Fruit fly (Drosophila melanogaster): Measurements from ENCODE around the gene CG15478.

The CG15478 gene

dm6 chrX:7708942-7709707, 8.6 kb downstream of the CG15478 start, which contains the start of gene CHES-1-like (continued):
- TF ChIP-seq CG9609 (GFP tag; optimal IDR thresholded peaks at IDR 0.05) = peak; percentile 89
- peak; percentile 78; the same call in 2 of the 3 replicates for TF ChIP-seq H15 (GFP tag; IDR thresholded peaks at IDR 0.05)
- TF ChIP-seq ttk (GFP tag; IDR thresholded peaks at IDR 0.05) = peak; percentile 82
- TF ChIP-seq vfl (GFP tag; optimal IDR thresholded peaks at IDR 0.05) = peak; percentile 80
- TF ChIP-seq z (GFP tag; IDR thresholded peaks at IDR 0.05) = no peak
- TF ChIP-seq Dp (GFP tag; optimal IDR thresholded peaks at IDR 0.05) = no peak
- peak; percentile 91 for TF ChIP-seq nau (GFP tag; optimal IDR thresholded peaks at IDR 0.05)
- TF ChIP-seq Dref (GFP tag; IDR thresholded peaks at IDR 0.05) = no peak
- peak; percentile 95 for TF ChIP-seq CG30403 (GFP tag; optimal IDR thresholded peaks at IDR 0.05)
- peak; percentile 80 for TF ChIP-seq CG6765 (GFP tag; optimal IDR thresholded peaks at IDR 0.05)
- TF ChIP-seq CG33557 (GFP tag; optimal IDR thresholded peaks at IDR 0.05) = peak; percentile 71
- peak; percentile 87 for TF ChIP-seq Chrac-16 (GFP tag; optimal IDR thresholded peaks at IDR 0.05)
- peak; percentile 59 for TF ChIP-seq Fer2 (tag; optimal IDR thresholded peaks at IDR 0.05)

DNA sequence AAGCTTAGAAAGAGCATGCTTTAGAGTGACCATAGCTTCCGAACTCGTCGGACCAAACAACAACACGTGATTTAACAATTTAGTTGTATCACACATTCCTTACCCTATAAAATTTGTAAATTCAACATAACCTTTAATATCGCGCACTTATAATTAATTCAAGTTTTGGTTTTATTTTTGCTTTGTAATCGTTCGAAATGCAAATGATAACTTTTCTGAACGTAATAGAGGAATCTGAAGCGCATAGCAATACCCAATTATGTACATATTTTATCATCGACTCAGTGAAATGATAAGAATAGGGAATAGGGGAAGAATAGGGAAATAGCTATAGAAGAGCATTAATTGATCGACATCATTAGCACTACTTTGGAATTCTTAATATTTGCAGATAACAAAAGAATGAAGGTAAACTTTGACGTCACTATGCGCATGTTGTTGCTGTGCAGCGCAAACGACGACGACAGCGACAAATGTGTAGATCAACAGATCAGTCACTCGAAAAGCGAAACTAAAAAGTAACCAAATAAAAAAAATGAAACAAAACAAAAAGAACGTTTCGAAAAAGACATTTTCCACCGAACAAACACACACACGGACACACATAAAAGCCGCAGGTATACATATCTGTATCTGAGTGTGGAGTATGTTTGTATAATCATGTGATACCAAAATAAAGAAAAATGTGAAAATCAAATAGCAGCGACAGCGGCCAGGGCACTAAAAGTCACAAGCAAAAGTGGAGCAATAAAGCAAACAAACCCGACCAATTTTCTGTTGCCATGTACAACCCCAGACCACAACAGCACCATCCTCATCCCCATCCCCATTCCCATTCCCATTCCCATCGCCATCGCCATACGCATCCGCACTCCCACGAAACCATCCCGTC, 10.1 kb downstream of the CG15478 start:
- TF ChIP-seq dmrt11E (tag; optimal IDR thresholded peaks at IDR 0.05) (peak; percentile 1), jumu (GFP tag; optimal IDR thresholded peaks at IDR 0.05) (no peak), CG5245 (GFP tag; optimal IDR thresholded peaks at IDR 0.05) (no peak), CG12104 (GFP tag; optimal IDR thresholded peaks at IDR 0.05) (no peak), bowl (GFP tag; IDR thresholded peaks at IDR 0.05) (no peak), BEAF-32 (GFP tag; optimal IDR thresholded peaks at IDR 0.05) (no peak), eve (GFP tag; optimal IDR thresholded peaks at IDR 0.05) (peak in 1 of 2 experiments; percentile 54), CG16863 (GFP tag; optimal IDR thresholded peaks at IDR 0.05) (no peak), Elba2 (GFP tag; optimal IDR thresholded peaks at IDR 0.05) (no peak), ssp (GFP tag; IDR thresholded peaks at IDR 0.05) (no peak), sob (GFP tag; IDR thresholded peaks at IDR 0.05) (no peak), CG4854 (GFP tag; optimal IDR thresholded peaks at IDR 0.05) (no peak), ATbp (GFP tag; optimal IDR thresholded peaks at IDR 0.05) (peak; percentile 49), caup (GFP tag; optimal IDR thresholded peaks at IDR 0.05; ENCODE audit: severe bottlenecking) (no peak), CG11695 (GFP tag; IDR thresholded peaks at IDR 0.05) (no peak), Atf3 (GFP tag; optimal IDR thresholded peaks at IDR 0.05) (no peak), CG2129 (GFP tag; IDR thresholded peaks at IDR 0.05; ENCODE audit: partially characterized antibody) (no peak), CG11560 (tag; IDR thresholded peaks at IDR 0.05) (no peak), CG32532 (GFP tag; IDR thresholded peaks at IDR 0.05) (no peak), crc (GFP tag; optimal IDR thresholded peaks at IDR 0.05) (no peak), onecut (GFP tag; IDR thresholded peaks at IDR 0.05) (no peak), CG8281 (tag; optimal IDR thresholded peaks at IDR 0.05) (no peak), CG32767 (GFP tag; IDR thresholded peaks at IDR 0.05) (no peak), dpn (GFP tag; optimal IDR thresholded peaks at IDR 0.05) (no peak), kah (GFP tag; optimal IDR thresholded peaks at IDR 0.05) (no peak), CG9437 (GFP tag; optimal IDR thresholded peaks at IDR 0.05) (no peak), CG4360 (GFP tag; IDR thresholded peaks at IDR 0.05) (peak; percentile 31; the same call in 1 of the 2 replicates), CG2712 (tag; optimal IDR thresholded peaks at IDR 0.05) (no peak), her (GFP tag; optimal IDR thresholded peaks at IDR 0.05) (no peak), CG8359 (GFP tag; optimal IDR thresholded peaks at IDR 0.05; ENCODE audit: borderline replicate concordance) (no peak), ken (GFP tag; IDR thresholded peaks at IDR 0.05) (no peak), CG9727 (GFP tag; optimal IDR thresholded peaks at IDR 0.05) (no peak), B-H2 (GFP tag; optimal IDR thresholded peaks at IDR 0.05) (no peak), CG11456 (GFP tag; IDR thresholded peaks at IDR 0.05) (no peak), Adf1 (GFP tag; IDR thresholded peaks at IDR 0.05) (no peak)

Data from whole organism, embryonic.